Fruit fly (Drosophila melanogaster) whole organism, embryonic: ENCODE results near the gene CG15772.
A peak's percentile ranks its signal among the peaks of the same experiment; 100 is the strongest.

Experiments
- ATbp ChIP-seq: fragments of 200-800 bp; sonication (Bioruptor generic); optimal IDR thresholded peaks from 2 replicates; lab custom pipeline; 2017; ENCODE audit warnings: missing biosample characterization, mild to moderate bottlenecking, missing genetic modification characterization, missing genetic modification reagents
- Ada2b ChIP-seq: fragments of 200-800 bp; sonication (Bioruptor generic); IDR thresholded peaks from 2 replicates; pipeline ENCODE4 v1.3.6; 2022; ENCODE audit warnings: missing biosample characterization, missing genetic modification characterization
- CG10565 ChIP-seq: fragments of 200-800 bp; sonication (Bioruptor generic); optimal IDR thresholded peaks from 3 replicates; lab custom pipeline; 2016; ENCODE audit warnings: missing biosample characterization, mild to moderate bottlenecking, missing genetic modification characterization
- CG11504 ChIP-seq: fragments of 200-800 bp; sonication (Bioruptor generic); optimal IDR thresholded peaks from 3 replicates; lab custom pipeline; 2019; ENCODE audit warnings: missing biosample characterization, mild to moderate bottlenecking, missing genetic modification characterization, moderate library complexity
- CG1233 ChIP-seq: fragments of 200-800 bp; sonication (Bioruptor generic); optimal IDR thresholded peaks from 4 replicates; lab custom pipeline; 2018; ENCODE audit warnings: missing biosample characterization, mild to moderate bottlenecking, missing genetic modification characterization
- CG13287 ChIP-seq: fragments of 200-800 bp; sonication (Bioruptor generic); IDR thresholded peaks from 2 replicates; pipeline ENCODE4 v1.3.6; 2022; ENCODE audit warnings: missing biosample characterization, missing genetic modification characterization; ENCODE audit not compliant: partially characterized antibody
- CG15269 ChIP-seq: fragments of 200-800 bp; sonication (Bioruptor generic); optimal IDR thresholded peaks from 2 replicates; lab custom pipeline; 2018; ENCODE audit warnings: missing biosample characterization, mild to moderate bottlenecking, missing genetic modification characterization, moderate library complexity
- CG1647 ChIP-seq: fragments of 200-800 bp; sonication (Bioruptor generic); optimal IDR thresholded peaks from 3 replicates; lab custom pipeline; 2016; ENCODE audit warnings: missing biosample characterization, missing genetic modification characterization
- CG17328 ChIP-seq: fragments of 200-800 bp; sonication (Bioruptor generic); IDR thresholded peaks from 2 replicates; pipeline ENCODE4 v1.3.6; 2022; ENCODE audit warnings: missing biosample characterization, missing genetic modification characterization
- CG2116 ChIP-seq: fragments of 200-800 bp; sonication (Bioruptor generic); optimal IDR thresholded peaks from 3 replicates; lab custom pipeline; 2018; ENCODE audit warnings: missing biosample characterization, mild to moderate bottlenecking, missing genetic modification characterization
- CG31388 ChIP-seq: fragments of 200-800 bp; sonication (Bioruptor generic); optimal IDR thresholded peaks from 2 replicates; lab custom pipeline; 2016; ENCODE audit warnings: missing biosample characterization, missing genetic modification characterization
- CG33213 ChIP-seq: fragments of 200-800 bp; sonication (Bioruptor generic); optimal IDR thresholded peaks from 3 replicates; lab custom pipeline; 2016; ENCODE audit warnings: missing biosample characterization, missing genetic modification characterization
- CG43689 ChIP-seq: fragments of 200-800 bp; sonication (Bioruptor generic); IDR thresholded peaks from 2 replicates; pipeline ENCODE4 v1.3.6; 2022; ENCODE audit warnings: missing biosample characterization, missing genetic modification characterization
- CG5953 ChIP-seq: fragments of 200-800 bp; sonication (Bioruptor generic); IDR thresholded peaks from 2 replicates; pipeline ENCODE4 v1.3.6; 2022; ENCODE audit warnings: missing biosample characterization, missing genetic modification characterization
- CG6791 ChIP-seq: fragments of 200-800 bp; sonication (Bioruptor generic); IDR thresholded peaks from 3 replicates; pipeline ENCODE4 v1.3.6; 2022; ENCODE audit warnings: missing biosample characterization, missing genetic modification characterization; ENCODE audit not compliant: partially characterized antibody
- CG8478 ChIP-seq: fragments of >200 bp; optimal IDR thresholded peaks from 2 replicates; lab custom pipeline; 2018
- Doc2 ChIP-seq: fragments of 200-800 bp; sonication (Bioruptor generic); IDR thresholded peaks from 2 replicates; pipeline ENCODE4 v1.3.6; 2022; ENCODE audit warnings: missing biosample characterization, missing genetic modification characterization
- Hr39 ChIP-seq: fragments of >200 bp; optimal IDR thresholded peaks from 2 replicates; lab custom pipeline; 2017
- Lhr ChIP-seq: fragments of 200-800 bp; sonication (Bioruptor generic); optimal IDR thresholded peaks from 3 replicates; lab custom pipeline; 2017; ENCODE audit warnings: mild to moderate bottlenecking, missing biosample characterization, missing genetic modification reagents, missing genetic modification characterization
- Mrtf ChIP-seq: fragments of 200-800 bp; sonication (Bioruptor generic); IDR thresholded peaks from 3 replicates; pipeline ENCODE4 v1.3.6; 2022; ENCODE audit warnings: missing biosample characterization, missing genetic modification characterization
- Myb ChIP-seq: fragments of 200-800 bp; sonication (Bioruptor generic); optimal IDR thresholded peaks from 2 replicates; lab custom pipeline; 2016; ENCODE audit warnings: missing biosample characterization, missing genetic modification characterization
- Poxn ChIP-seq: fragments of 200-800 bp; sonication (Bioruptor generic); IDR thresholded peaks from 2 replicates; pipeline ENCODE4 v1.3.6; 2022; ENCODE audit warnings: missing biosample characterization, missing genetic modification characterization
- Rfx ChIP-seq: fragments of 200-800 bp; sonication (Bioruptor generic); IDR thresholded peaks from 2 replicates; pipeline ENCODE4 v1.3.6; 2022; ENCODE audit warnings: missing biosample characterization, missing genetic modification characterization
- Stat92E ChIP-seq, 3 experiments: fragments of >200 bp in 2 of 3; fragments of 200-800 bp in 1 of 3; sonication (Bioruptor generic) in 1 of 3; optimal IDR thresholded peaks; 2 replicates each; lab custom pipeline; 2017 to 2019; ENCODE audit warnings: missing biosample characterization in 3 of 3, missing genetic modification characterization in 3 of 3, mild to moderate bottlenecking in 1 of 3, moderate library complexity in 1 of 3
- az2 ChIP-seq: fragments of 200-800 bp; sonication (Bioruptor generic); optimal IDR thresholded peaks from 3 replicates; lab custom pipeline; 2016; ENCODE audit warnings: missing biosample characterization, missing genetic modification characterization
- bab2 ChIP-seq: fragments of 200-800 bp; sonication (Bioruptor generic); optimal IDR thresholded peaks from 2 replicates; lab custom pipeline; 2016; ENCODE audit warnings: missing biosample characterization, missing genetic modification characterization
- chm ChIP-seq: fragments of 200-800 bp; sonication (Bioruptor generic); IDR thresholded peaks from 2 replicates; pipeline ENCODE4 v1.3.6; 2022; ENCODE audit warnings: missing biosample characterization, missing genetic modification characterization
- croc ChIP-seq: fragments of 200-800 bp; sonication (Bioruptor generic); conservative IDR thresholded peaks from 3 replicates; pipeline ENCODE4 v1.3.6; 2022; ENCODE audit warnings: missing biosample characterization, missing genetic modification characterization
- cwo ChIP-seq: fragments of 200-800 bp; sonication (Bioruptor generic); optimal IDR thresholded peaks from 3 replicates; lab custom pipeline; 2017; ENCODE audit warnings: missing biosample characterization, missing genetic modification characterization, mild to moderate bottlenecking, moderate library complexity, missing genetic modification reagents
- ems ChIP-seq: fragments of 200-800 bp; sonication (Bioruptor generic); optimal IDR thresholded peaks from 3 replicates; lab custom pipeline; 2016; ENCODE audit warnings: missing biosample characterization, missing genetic modification characterization
- en ChIP-seq: fragments of 200-800 bp; sonication (Bioruptor generic); optimal IDR thresholded peaks from 2 replicates; lab custom pipeline; 2016; ENCODE audit warnings: missing biosample characterization, missing genetic modification characterization
- gem ChIP-seq: fragments of 200-800 bp; sonication (Bioruptor generic); optimal IDR thresholded peaks from 2 replicates; lab custom pipeline; 2019; ENCODE audit warnings: missing biosample characterization, mild to moderate bottlenecking, missing genetic modification characterization, moderate library complexity
- kay ChIP-seq: fragments of 200-800 bp; sonication (Bioruptor generic); optimal IDR thresholded peaks from 2 replicates; lab custom pipeline; 2016; ENCODE audit warnings: missing biosample characterization, missing genetic modification characterization
- lov ChIP-seq, 2 experiments: fragments of 200-800 bp in 1 of 2; fragments of >200 bp in 1 of 2; sonication (Bioruptor generic) in 1 of 2; IDR thresholded peaks in 1 of 2; optimal IDR thresholded peaks in 1 of 2; 2 replicates in 1 of 2; 3 replicates in 1 of 2; pipeline versions ENCODE4 v1.3.6 to Lab custom; 2017 to 2022; ENCODE audit warnings: missing biosample characterization in 1 of 2, missing genetic modification characterization in 1 of 2
- p53 ChIP-seq: fragments of 200-800 bp; sonication (Bioruptor generic); optimal IDR thresholded peaks from 2 replicates; lab custom pipeline; 2016; ENCODE audit warnings: missing biosample characterization, missing genetic modification characterization
- pita ChIP-seq: fragments of 200-800 bp; sonication (Bioruptor generic); optimal IDR thresholded peaks from 2 replicates; lab custom pipeline; 2017; ENCODE audit warnings: missing biosample characterization, mild to moderate bottlenecking, missing genetic modification characterization
- pzg ChIP-seq: fragments of 200-800 bp; sonication (Bioruptor generic); optimal IDR thresholded peaks from 3 replicates; lab custom pipeline; 2018; ENCODE audit warnings: missing biosample characterization, mild to moderate bottlenecking, missing genetic modification characterization, moderate library complexity
- rib ChIP-seq: fragments of 200-800 bp; sonication (Bioruptor generic); IDR thresholded peaks from 2 replicates; pipeline ENCODE4 v1.3.6; 2022; ENCODE audit warnings: missing biosample characterization, missing genetic modification characterization
- sd ChIP-seq: fragments of 200-800 bp; sonication (Bioruptor generic); optimal IDR thresholded peaks from 3 replicates; lab custom pipeline; 2018; ENCODE audit warnings: missing biosample characterization, mild to moderate bottlenecking, missing genetic modification characterization, moderate library complexity
- sna ChIP-seq: fragments of 200-800 bp; sonication (Bioruptor generic); IDR thresholded peaks from 2 replicates; pipeline ENCODE4 v1.3.6; 2022; ENCODE audit warnings: missing biosample characterization, missing genetic modification characterization; ENCODE audit not compliant: partially characterized antibody
- sqz ChIP-seq: fragments of 200-800 bp; sonication (Bioruptor generic); optimal IDR thresholded peaks from 3 replicates; lab custom pipeline; 2018; ENCODE audit warnings: missing biosample characterization, mild to moderate bottlenecking, missing genetic modification characterization
- stwl ChIP-seq: fragments of 200-800 bp; sonication (Bioruptor generic); optimal IDR thresholded peaks from 3 replicates; lab custom pipeline; 2018; ENCODE audit warnings: missing biosample characterization, mild to moderate bottlenecking, missing genetic modification characterization, moderate library complexity
- toy ChIP-seq: fragments of 200-800 bp; sonication (Bioruptor generic); IDR thresholded peaks from 2 replicates; pipeline ENCODE4 v1.3.6; 2022; ENCODE audit warnings: missing biosample characterization, missing genetic modification characterization
- tup ChIP-seq: fragments of 200-800 bp; sonication (Bioruptor generic); optimal IDR thresholded peaks from 2 replicates; lab custom pipeline; 2016; ENCODE audit warnings: missing biosample characterization, mild to moderate bottlenecking, missing genetic modification characterization, moderate library complexity
- usp ChIP-seq: fragments of >200 bp; optimal IDR thresholded peaks from 2 replicates; lab custom pipeline; 2017; ENCODE audit warnings: missing biosample characterization, missing genetic modification characterization
- zen2 ChIP-seq: fragments of 200-800 bp; sonication (Bioruptor generic); IDR thresholded peaks from 3 replicates; pipeline ENCODE4 v1.3.6; 2022; ENCODE audit warnings: missing biosample characterization, missing genetic modification characterization; ENCODE audit not compliant: partially characterized antibody
- zf30C ChIP-seq: fragments of 200-800 bp; sonication (Bioruptor generic); optimal IDR thresholded peaks from 3 replicates; lab custom pipeline; 2018; ENCODE audit warnings: missing biosample characterization, mild to moderate bottlenecking, missing genetic modification characterization

The CG15772 gene

DNA sequence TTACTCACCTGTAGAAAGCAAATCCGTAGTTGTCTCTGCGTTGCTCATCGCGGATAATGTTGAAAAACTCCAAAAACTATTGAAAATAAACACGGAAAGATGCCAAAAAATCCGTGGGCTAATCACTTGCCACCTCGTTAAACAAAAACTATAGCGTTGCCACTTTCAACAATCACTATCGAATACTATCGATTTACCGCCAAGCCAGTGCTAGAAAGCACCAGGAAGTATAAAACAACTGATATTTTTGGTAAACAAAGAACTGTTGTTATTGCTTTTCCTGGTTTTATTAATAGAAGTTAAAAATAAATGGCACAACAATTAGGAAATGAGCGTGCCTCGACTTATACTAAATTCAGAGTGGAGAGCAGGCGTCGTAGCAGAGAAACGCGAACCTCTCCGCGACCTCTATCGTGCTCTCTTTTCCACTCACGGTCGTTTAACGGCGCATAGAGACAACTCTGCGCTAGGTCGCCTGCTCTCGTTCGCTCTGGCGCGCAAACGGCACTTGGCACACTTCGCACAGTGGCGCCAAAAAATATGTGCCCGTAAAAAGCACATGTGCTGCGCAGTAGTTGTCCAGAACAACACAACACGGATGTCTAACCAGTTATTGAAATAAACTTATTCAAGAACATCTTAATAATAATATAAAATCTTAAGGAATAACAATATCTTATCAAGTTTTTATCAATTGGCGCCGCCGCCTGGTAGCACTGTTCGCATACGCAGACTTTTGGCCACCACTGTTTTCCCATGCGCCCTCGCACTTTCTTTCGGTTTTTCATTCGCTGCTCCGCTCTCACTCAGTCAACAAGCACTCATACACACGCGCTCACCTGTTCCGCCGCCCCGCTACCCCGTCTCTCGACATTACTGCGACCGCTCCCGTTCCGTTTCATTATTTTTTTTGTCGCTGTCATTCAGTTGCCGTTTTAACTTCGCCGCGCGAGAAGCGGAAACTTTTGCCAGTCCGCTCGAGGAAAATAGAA, 3.1 kb downstream of the CG15772 start, which contains the start of the genes lin-52 and CG15771 (continued):
- peak; percentile 67 for TF ChIP-seq CG13287 (GFP tag; lab: Robert Waterston, UW)
- TF ChIP-seq chm (GFP tag; lab: Robert Waterston, UW) = peak; percentile 87
- TF ChIP-seq gem (tag; lab: Kevin White, UChicago) = peak; percentile 96
- 0 out of 2 replicates have a peak, but pooled peaks have one; percentile 15 for TF ChIP-seq sna (GFP tag; lab: Robert Waterston, UW)
- peak; percentile 91 for TF ChIP-seq CG17328
- TF ChIP-seq pita = no peak
- TF ChIP-seq CG1233 (GFP tag; lab: Kevin White, UChicago) = peak; percentile 91
- TF ChIP-seq CG8478 (lab: Kevin White, UChicago) = peak; percentile 6
- TF ChIP-seq tup (GFP tag; lab: Kevin White, UChicago) = peak; percentile 87
- peak; percentile 79; the same call in 1 of the 2 replicates for TF ChIP-seq CG5953 (GFP tag; lab: Robert Waterston, UW)
- TF ChIP-seq Rfx (GFP tag; lab: Robert Waterston, UW) = peak; percentile 96
- peak; percentile 67 for TF ChIP-seq bab2
- TF ChIP-seq en (GFP tag; lab: Kevin White, UChicago) = no peak
- TF ChIP-seq zen2 (GFP tag; lab: Robert Waterston, UW) = no peak; the same call in 2 of the 3 replicates
- peak; percentile 85 for TF ChIP-seq pzg (GFP tag; lab: Kevin White, UChicago)
- TF ChIP-seq lov (optimal IDR thresholded peaks at IDR 0.05; lab: Kevin White, UChicago) = no peak
- peak; percentile 86 for TF ChIP-seq lov (GFP tag; IDR thresholded peaks at IDR 0.05; lab: Robert Waterston, UW)
- peak; percentile 93 for TF ChIP-seq Ada2b (GFP tag; lab: Robert Waterston, UW)
- peak; percentile 95 for TF ChIP-seq cwo (GFP tag; lab: Kevin White, UChicago)
- TF ChIP-seq CG1647 (GFP tag; lab: Kevin White, UChicago) = peak; percentile 53
- TF ChIP-seq kay (GFP tag; lab: Kevin White, UChicago) = peak; percentile 80
- peak; percentile 60 for TF ChIP-seq CG31388 (GFP tag; lab: Kevin White, UChicago)
- TF ChIP-seq CG15269 (tag; lab: Kevin White, UChicago) = peak; percentile 99
- no peak for TF ChIP-seq Hr39 (lab: Kevin White, UChicago)
- peak; percentile 94 for TF ChIP-seq Mrtf (GFP tag; lab: Robert Waterston, UW)
- TF ChIP-seq Lhr (GFP tag; lab: Kevin White, UChicago) = peak; percentile 73
- TF ChIP-seq Stat92E (GFP tag; optimal IDR thresholded peaks at IDR 0.05; lab: Kevin White, UChicago) = peak in 1 of 3 experiments; percentile 82
- peak; percentile 91 for TF ChIP-seq rib (GFP tag; lab: Robert Waterston, UW)
- TF ChIP-seq CG43689 (GFP tag; lab: Robert Waterston, UW) = peak; percentile 83
- peak; percentile 35 for TF ChIP-seq CG10565 (GFP tag; lab: Kevin White, UChicago)
- no peak for TF ChIP-seq usp (GFP tag; lab: Kevin White, UChicago)
- TF ChIP-seq sqz (GFP tag; lab: Kevin White, UChicago) = peak; percentile 96
- peak; percentile 74 for TF ChIP-seq ems
- TF ChIP-seq CG6791 (GFP tag; lab: Robert Waterston, UW) = peak; percentile 57; the same call in 2 of the 3 replicates
- TF ChIP-seq croc (GFP tag; lab: Robert Waterston, UW) = peak; percentile 93
- peak; percentile 85 for TF ChIP-seq Doc2 (GFP tag; lab: Robert Waterston, UW)
- peak; percentile 79 for TF ChIP-seq toy
- TF ChIP-seq Poxn = peak; percentile 85
- TF ChIP-seq CG33213 = peak; percentile 18
- peak; percentile 95 for TF ChIP-seq ATbp
- TF ChIP-seq CG11504 (tag; lab: Kevin White, UChicago) = peak; percentile 94
- peak; percentile 74 for TF ChIP-seq sd (tag; lab: Kevin White, UChicago)
- peak; percentile 64 for TF ChIP-seq Myb
- peak; percentile 67 for TF ChIP-seq CG2116
- peak; percentile 93 for TF ChIP-seq az2 (GFP tag; lab: Kevin White, UChicago)
- peak; percentile 18 for TF ChIP-seq p53 (GFP tag; lab: Kevin White, UChicago)
- peak; percentile 45 for TF ChIP-seq stwl (tag; lab: Kevin White, UChicago)
- TF ChIP-seq zf30C = no peak
